Worm (Caenorhabditis elegans): Measurements from ENCODE around the gene clec-144.

The clec-144 gene

DNA sequence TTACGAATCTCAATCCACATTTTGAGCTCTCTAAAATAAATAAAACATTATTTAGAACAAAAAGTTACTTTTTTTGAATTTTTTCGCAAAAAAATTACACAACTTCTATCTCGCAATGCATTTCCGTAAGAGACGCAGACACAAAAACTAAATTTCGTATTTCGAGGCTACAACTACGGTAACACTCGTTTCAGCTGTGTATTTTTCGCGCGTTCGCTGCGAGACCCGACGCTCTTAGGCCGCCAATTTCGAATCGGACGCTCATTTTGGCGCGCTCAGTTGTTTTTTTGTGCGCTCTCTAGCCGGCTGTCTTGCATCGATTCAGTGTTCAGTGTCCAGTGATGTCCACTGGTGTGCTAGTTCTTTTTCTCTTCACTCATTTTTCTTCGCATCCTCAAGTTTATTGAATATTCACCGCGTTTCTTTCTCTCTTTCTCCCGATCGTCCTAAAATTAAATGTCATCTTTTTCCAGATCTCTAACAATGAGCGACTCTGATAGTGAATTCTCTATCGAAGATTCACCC, 42.4 kb upstream of the clec-144 start, which contains the start of the genes npp-3 and top-2 (continued):
- TF ChIP-seq pha-4 (GFP tag; IDR thresholded peaks at IDR 0.05) (no peak; the same call in 1 of the 2 replicates), pha-4 (tag; optimal IDR thresholded peaks at IDR 0.05) (peak; percentile 35), lin-15B (tag; optimal IDR thresholded peaks at IDR 0.05) (peak; percentile 59), ztf-7 (tag; optimal IDR thresholded peaks at IDR 0.05) (no peak), unc-62 (GFP tag; optimal IDR thresholded peaks at IDR 0.05 in 1 of 2) (peak in 1 of 2 experiments; percentile 99), unc-62 (tag; optimal IDR thresholded peaks at IDR 0.05) (no peak), nhr-28 (tag; optimal IDR thresholded peaks at IDR 0.05) (peak; percentile 73), set-16 (GFP tag; IDR thresholded peaks at IDR 0.05) (peak; percentile 48; the same call in 1 of the 2 replicates), skn-1 (tag; optimal IDR thresholded peaks at IDR 0.05) (no peak), mdl-1 (tag; optimal IDR thresholded peaks at IDR 0.05) (peak in 1 of 2 experiments; percentile 77), nhr-76 (tag; optimal IDR thresholded peaks at IDR 0.05) (no peak), jun-1 (tag; optimal IDR thresholded peaks at IDR 0.05) (peak; percentile 75), snpc-4 (tag; optimal IDR thresholded peaks at IDR 0.05) (no peak), ctbp-1 (GFP tag; IDR thresholded peaks at IDR 0.05) (peak; percentile 87), zip-2 (tag; optimal IDR thresholded peaks at IDR 0.05) (peak; percentile 64), duxl-1 (tag; optimal IDR thresholded peaks at IDR 0.05; ENCODE audit: poor library complexity) (peak; percentile 85), unc-39 (tag; optimal IDR thresholded peaks at IDR 0.05) (no peak), zfp-3 (GFP tag; conservative IDR thresholded peaks at IDR 0.05) (peak; percentile 46; the same call in 1 of the 2 replicates), cey-2 (tag; optimal IDR thresholded peaks at IDR 0.05; ENCODE audit: borderline replicate concordance, insufficient read depth) (no peak), lin-29 (GFP tag; IDR thresholded peaks at IDR 0.05) (no peak), hlh-11 (tag; optimal IDR thresholded peaks at IDR 0.05) (peak; percentile 94), daf-19 (GFP tag; conservative IDR thresholded peaks at IDR 0.05) (no peak), mdt-29 (GFP tag; IDR thresholded peaks at IDR 0.05) (peak; percentile 84), ama-1 (optimal IDR thresholded peaks at IDR 0.05) (peak; percentile 78), ztf-11 (tag; optimal IDR thresholded peaks at IDR 0.05) (no peak), php-3 (GFP tag; IDR thresholded peaks at IDR 0.05) (0 out of 2 replicates have a peak, but pooled peaks have one; percentile 10), Y5F2A.4 (GFP tag; optimal IDR thresholded peaks at IDR 0.05) (no peak), F10B5.3 (tag; optimal IDR thresholded peaks at IDR 0.05) (peak; percentile 76), nhr-77 (tag; optimal IDR thresholded peaks at IDR 0.05) (peak; percentile 56), F49E8.2 (tag; optimal IDR thresholded peaks at IDR 0.05; ENCODE audit: borderline replicate concordance) (peak; percentile 89), F26F4.8 (GFP tag; conservative IDR thresholded peaks at IDR 0.05) (no peak), dmd-8 (GFP tag; IDR thresholded peaks at IDR 0.05) (no peak), sdz-12 (GFP tag; optimal IDR thresholded peaks at IDR 0.05) (no peak), ceh-32 (tag; optimal IDR thresholded peaks at IDR 0.05; ENCODE audit: poor library complexity) (no peak), daf-12 (tag; optimal IDR thresholded peaks at IDR 0.05) (no peak), fkh-10 (GFP tag; optimal IDR thresholded peaks at IDR 0.05) (peak; percentile 97), tra-1 (GFP tag; IDR thresholded peaks at IDR 0.05) (peak; percentile 79; the same call in 1 of the 2 replicates), nhr-10 (tag; optimal IDR thresholded peaks at IDR 0.05) (no peak), mep-1 (tag; optimal IDR thresholded peaks at IDR 0.05) (peak; percentile 97), nhr-102 (tag; optimal IDR thresholded peaks at IDR 0.05) (peak; percentile 86), nhr-6 (tag; optimal IDR thresholded peaks at IDR 0.05) (peak; percentile 84), snpc-1.2 (GFP tag; IDR thresholded peaks at IDR 0.05) (peak; percentile 72), zip-11 (GFP tag; IDR thresholded peaks at IDR 0.05) (no peak), arid-1 (GFP tag; conservative IDR thresholded peaks at IDR 0.05) (peak; percentile 93), nhr-111 (GFP tag; optimal IDR thresholded peaks at IDR 0.05) (no peak), ZK337.2 (GFP tag; IDR thresholded peaks at IDR 0.05) (no peak), spr-3 (GFP tag; optimal IDR thresholded peaks at IDR 0.05) (peak; percentile 63), saeg-2 (GFP tag; IDR thresholded peaks at IDR 0.05) (peak; percentile 76), mxl-3 (GFP tag; optimal IDR thresholded peaks at IDR 0.05) (peak; percentile 3), ceh-28 (tag; optimal IDR thresholded peaks at IDR 0.05) (no peak), Y105C5A.15 (GFP tag; IDR thresholded peaks at IDR 0.05) (no peak), spr-1 (tag; optimal IDR thresholded peaks at IDR 0.05) (peak; percentile 83)
